Fruit fly (Drosophila melanogaster) Kc167 (cell line): ENCODE measurements around the gene CG15262.

Experiments
- Sin3A ChIP-seq: fragments of >200 bp; optimal IDR thresholded peaks from 2 replicates; lab custom pipeline; 2018; ENCODE audit warnings: missing external identifiers
- h ChIP-seq: fragments of >200 bp; optimal IDR thresholded peaks from 3 replicates; lab custom pipeline; 2018; ENCODE audit warnings: missing external identifiers
- psq ChIP-seq: fragments of >200 bp; optimal IDR thresholded peaks from 2 replicates; lab custom pipeline; 2017; ENCODE audit warnings: missing external identifiers
- ttk ChIP-seq: sonication (Bioruptor generic); optimal IDR thresholded peaks from 2 replicates; lab custom pipeline; 2017; ENCODE audit warnings: missing external identifiers

- no peak for TF ChIP-seq ttk (lab: Kevin White, UChicago)
- no peak for TF ChIP-seq psq (lab: Kevin White, UChicago)
- no peak for TF ChIP-seq h (lab: Kevin White, UChicago)
- TF ChIP-seq Sin3A (lab: Kevin White, UChicago) = no peak
These were observed 39.7 kb downstream of the CG15262 start for dm6 chr2L:15337248-15337848.
